Fruit fly (Drosophila melanogaster) whole organism, prepupa: ENCODE data around the gene APP-BP1.

ENCODE experiments used
- Blimp-1 ChIP-seq: fragments of 200-800 bp; sonication (Bioruptor generic); optimal IDR thresholded peaks from 3 replicates; lab custom pipeline; 2017; ENCODE audit warnings: missing biosample characterization, missing genetic modification characterization, mild to moderate bottlenecking, moderate library complexity, missing genetic modification reagents
- CG10631 ChIP-seq: fragments of 200-800 bp; sonication (Bioruptor generic); optimal IDR thresholded peaks from 2 replicates; lab custom pipeline; 2016; ENCODE audit warnings: missing biosample characterization, missing genetic modification characterization
- CG11294 ChIP-seq: fragments of 200-800 bp; sonication (Bioruptor generic); IDR thresholded peaks from 2 replicates; pipeline ENCODE4 v1.3.6; 2022; ENCODE audit warnings: missing biosample characterization, missing genetic modification characterization
- CG11762 ChIP-seq: fragments of 200-800 bp; sonication (Bioruptor generic); optimal IDR thresholded peaks from 3 replicates; lab custom pipeline; 2016; ENCODE audit warnings: missing biosample characterization, missing genetic modification characterization; ENCODE audit not compliant: insufficient read depth
- CG15336 ChIP-seq: fragments of 200-800 bp; sonication (Bioruptor generic); IDR thresholded peaks from 2 replicates; pipeline ENCODE4 v1.3.6; 2022; ENCODE audit warnings: missing biosample characterization, missing genetic modification characterization
- CG34406 ChIP-seq: fragments of 200-800 bp; sonication (Bioruptor generic); optimal IDR thresholded peaks from 3 replicates; lab custom pipeline; 2016; ENCODE audit warnings: missing biosample characterization, missing genetic modification characterization
- CG3919 ChIP-seq: fragments of 200-800 bp; sonication (Bioruptor generic); optimal IDR thresholded peaks from 3 replicates; lab custom pipeline; 2016; ENCODE audit warnings: missing biosample characterization, missing genetic modification characterization
- CG6163 ChIP-seq: fragments of 200-800 bp; sonication (Bioruptor generic); IDR thresholded peaks from 3 replicates; pipeline ENCODE4 v1.3.6; 2022; ENCODE audit warnings: missing biosample characterization, missing genetic modification characterization
- CG6276 ChIP-seq: fragments of 200-800 bp; sonication (Bioruptor generic); optimal IDR thresholded peaks from 2 replicates; lab custom pipeline; 2017; ENCODE audit warnings: missing biosample characterization, mild to moderate bottlenecking, missing genetic modification characterization
- CG6792 ChIP-seq: fragments of 200-800 bp; sonication (Bioruptor generic); optimal IDR thresholded peaks from 3 replicates; lab custom pipeline; 2016; ENCODE audit warnings: missing biosample characterization, missing genetic modification characterization
- CG7368 ChIP-seq: fragments of 200-800 bp; sonication (Bioruptor generic); optimal IDR thresholded peaks from 3 replicates; lab custom pipeline; 2016; ENCODE audit warnings: missing biosample characterization, missing genetic modification characterization
- CG8319 ChIP-seq: fragments of 200-800 bp; sonication (Bioruptor generic); optimal IDR thresholded peaks from 3 replicates; lab custom pipeline; 2016; ENCODE audit warnings: missing biosample characterization, missing genetic modification characterization
- CG8632 ChIP-seq: fragments of 200-800 bp; sonication (Bioruptor generic); optimal IDR thresholded peaks from 3 replicates; lab custom pipeline; 2016; ENCODE audit warnings: missing biosample characterization, missing genetic modification characterization
- Eip75B ChIP-seq: fragments of 200-800 bp; sonication (Bioruptor generic); optimal IDR thresholded peaks from 3 replicates; lab custom pipeline; 2016; ENCODE audit warnings: missing biosample characterization, missing genetic modification characterization
- Eip78C ChIP-seq: fragments of 200-800 bp; sonication (Bioruptor generic); peaks from one replicate; lab custom pipeline; 2016; ENCODE audit warnings: missing biosample characterization, missing genetic modification characterization
- Eip93F ChIP-seq: fragments of 200-800 bp; sonication (Bioruptor generic); optimal IDR thresholded peaks from 2 replicates; lab custom pipeline; 2016; ENCODE audit warnings: missing biosample characterization, mild to moderate bottlenecking, missing genetic modification characterization
- Gug ChIP-seq: fragments of 200-800 bp; sonication (Bioruptor generic); IDR thresholded peaks from 2 replicates; pipeline ENCODE4 v1.3.6; 2022; ENCODE audit warnings: missing biosample characterization, missing genetic modification characterization
- Hr39 ChIP-seq: fragments of 200-800 bp; sonication (Bioruptor generic); optimal IDR thresholded peaks from 2 replicates; lab custom pipeline; 2016; ENCODE audit warnings: missing biosample characterization, missing genetic modification characterization
- Lpt ChIP-seq: fragments of 200-800 bp; sonication (Bioruptor generic); optimal IDR thresholded peaks from 3 replicates; lab custom pipeline; 2016; ENCODE audit warnings: missing biosample characterization, missing genetic modification characterization
- OdsH ChIP-seq: fragments of 200-800 bp; sonication (Bioruptor generic); optimal IDR thresholded peaks from 3 replicates; lab custom pipeline; 2016; ENCODE audit warnings: missing biosample characterization, missing genetic modification characterization
- Smox ChIP-seq: fragments of 200-800 bp; sonication (Bioruptor generic); optimal IDR thresholded peaks from 3 replicates; lab custom pipeline; 2016; ENCODE audit warnings: missing biosample characterization, missing genetic modification characterization
- Sox14 ChIP-seq: fragments of 200-800 bp; sonication (Bioruptor generic); optimal IDR thresholded peaks from 3 replicates; lab custom pipeline; 2016; ENCODE audit warnings: missing biosample characterization, missing genetic modification characterization
- Sox15 ChIP-seq: fragments of 200-800 bp; sonication (Bioruptor generic); optimal IDR thresholded peaks from 3 replicates; lab custom pipeline; 2016; ENCODE audit warnings: missing biosample characterization, missing genetic modification characterization
- acj6 ChIP-seq: fragments of 200-800 bp; sonication (Bioruptor generic); optimal IDR thresholded peaks from 3 replicates; lab custom pipeline; 2016; ENCODE audit warnings: missing biosample characterization, missing genetic modification characterization
- cyc ChIP-seq: fragments of 200-800 bp; sonication (Bioruptor generic); optimal IDR thresholded peaks from 3 replicates; lab custom pipeline; 2016; ENCODE audit warnings: missing biosample characterization, missing genetic modification characterization
- eg ChIP-seq: fragments of 200-800 bp; sonication (Bioruptor generic); IDR thresholded peaks from 3 replicates; pipeline ENCODE4 v1.3.6; 2022; ENCODE audit warnings: missing biosample characterization, missing genetic modification characterization
- esn ChIP-seq: fragments of 200-800 bp; sonication (Bioruptor generic); optimal IDR thresholded peaks from 2 replicates; lab custom pipeline; 2016; ENCODE audit warnings: missing biosample characterization, mild to moderate bottlenecking, missing genetic modification characterization, moderate library complexity
- fd85E ChIP-seq: fragments of 200-800 bp; sonication (Bioruptor generic); optimal IDR thresholded peaks from 3 replicates; lab custom pipeline; 2016; ENCODE audit warnings: missing biosample characterization, missing genetic modification characterization
- fkh ChIP-seq: fragments of 200-800 bp; sonication (Bioruptor generic); optimal IDR thresholded peaks from 3 replicates; lab custom pipeline; 2017; ENCODE audit warnings: missing biosample characterization, mild to moderate bottlenecking, missing genetic modification characterization, moderate library complexity
- lz ChIP-seq: fragments of 200-800 bp; sonication (Bioruptor generic); optimal IDR thresholded peaks from 3 replicates; lab custom pipeline; 2016; ENCODE audit warnings: missing biosample characterization, missing genetic modification characterization
- salr ChIP-seq, 2 experiments: fragments of 200-800 bp; sonication (Bioruptor generic); optimal IDR thresholded peaks; 3 replicates each; lab custom pipeline; 2016 to 2018; ENCODE audit warnings: missing biosample characterization in 2 of 2, missing genetic modification characterization in 2 of 2, mild to moderate bottlenecking in 1 of 2
- spab ChIP-seq: fragments of 200-800 bp; sonication (Bioruptor generic); optimal IDR thresholded peaks from 2 replicates; lab custom pipeline; 2017; ENCODE audit warnings: missing biosample characterization, mild to moderate bottlenecking, missing genetic modification characterization, missing genetic modification reagents
- ss ChIP-seq, 2 experiments: fragments of 200-800 bp; sonication (Bioruptor generic); optimal IDR thresholded peaks; 2 replicates in 1 of 2; 3 replicates in 1 of 2; lab custom pipeline; 2017 to 2018; ENCODE audit warnings: mild to moderate bottlenecking in 2 of 2, missing biosample characterization in 2 of 2, missing genetic modification characterization in 2 of 2, moderate library complexity in 1 of 2
- svp ChIP-seq: fragments of 200-800 bp; sonication (Bioruptor generic); peaks from one replicate; lab custom pipeline; 2016; ENCODE audit warnings: missing biosample characterization, missing genetic modification characterization
- topi ChIP-seq: fragments of 200-800 bp; sonication (Bioruptor generic); optimal IDR thresholded peaks from 3 replicates; lab custom pipeline; 2016; ENCODE audit warnings: missing biosample characterization, missing genetic modification characterization

Gene APP-BP1

dm6 chr3L:11102930-11103329, 4.7 kb downstream of the APP-BP1 start, which contains the start of gene Elo68alpha:
Elo68alpha (minus strand) TSS chr3L:11103030.
- TF ChIP-seq CG3919 (GFP tag; lab: Kevin White, UChicago) (no peak), salr (GFP tag; optimal IDR thresholded peaks at IDR 0.05; lab: Kevin White, UChicago) (no peak), Blimp-1 (GFP tag; lab: Kevin White, UChicago) (no peak), Sox15 (GFP tag; lab: Kevin White, UChicago) (no peak), fd85E (GFP tag; lab: Kevin White, UChicago) (no peak), CG7368 (GFP tag; lab: Kevin White, UChicago) (no peak), fkh (GFP tag; lab: Kevin White, UChicago) (no peak), Hr39 (no peak), CG6792 (GFP tag; lab: Kevin White, UChicago) (no peak), Eip75B (GFP tag; lab: Kevin White, UChicago) (no peak), OdsH (no peak), CG34406 (no peak), CG6163 (no peak)

dm6 chr3L:11103773-11104172, 5.6 kb downstream of the APP-BP1 start, which contains the start of gene CG32071:
CG32071 (minus strand) TSS chr3L:11103873.
- TF ChIP-seq eg (GFP tag; lab: Robert Waterston, UW) = no peak
- no peak for TF ChIP-seq CG3919 (GFP tag; lab: Kevin White, UChicago)
- TF ChIP-seq lz (GFP tag; lab: Kevin White, UChicago) = no peak
- TF ChIP-seq Eip78C (GFP tag; lab: Kevin White, UChicago) = no peak
- no peak for TF ChIP-seq CG11294 (GFP tag; lab: Robert Waterston, UW)
- no peak for TF ChIP-seq cyc (GFP tag; lab: Kevin White, UChicago)
- TF ChIP-seq Lpt = no peak
- no peak for TF ChIP-seq acj6 (GFP tag; lab: Kevin White, UChicago)
- no peak for TF ChIP-seq svp (GFP tag; lab: Kevin White, UChicago)
- TF ChIP-seq Gug (GFP tag; lab: Robert Waterston, UW) = no peak
- no peak for TF ChIP-seq CG10631

dm6 chr3L:11107432-11107831, 9.2 kb downstream of the APP-BP1 start, which contains the start of gene CG32073:
CG32073 (minus strand) TSS chr3L:11107582.
- no peak for TF ChIP-seq topi (GFP tag; lab: Kevin White, UChicago)
- TF ChIP-seq CG3919 (GFP tag; lab: Kevin White, UChicago) = no peak
- no peak for TF ChIP-seq spab (GFP tag; lab: Kevin White, UChicago)

dm6 chr3L:11107935-11108334, 9.7 kb downstream of the APP-BP1 start, which contains the start of gene CG12522:
CG12522 (plus strand) TSS chr3L:11108235.
- TF ChIP-seq CG8319 (no peak), CG34406 (no peak), CG15336 (GFP tag; lab: Robert Waterston, UW) (no peak), Sox14 (GFP tag; lab: Kevin White, UChicago) (no peak), Smox (no peak), Eip75B (GFP tag; lab: Kevin White, UChicago) (no peak), CG8632 (GFP tag; lab: Kevin White, UChicago) (no peak), svp (GFP tag; lab: Kevin White, UChicago) (no peak), esn (GFP tag; lab: Kevin White, UChicago) (no peak), ss (GFP tag; optimal IDR thresholded peaks at IDR 0.05; lab: Kevin White, UChicago) (no peak), CG11762 (GFP tag; lab: Kevin White, UChicago) (no peak), fd85E (GFP tag; lab: Kevin White, UChicago) (no peak), Lpt (no peak), spab (GFP tag; lab: Kevin White, UChicago) (no peak), Eip93F (no peak), CG6163 (no peak), CG3919 (GFP tag; lab: Kevin White, UChicago) (no peak), CG6276 (GFP tag; lab: Kevin White, UChicago) (no peak), Hr39 (no peak)
- TF ChIP-seq, all 60 proteins: peak for 0
